Fruit fly (Drosophila melanogaster) whole organism, wandering third instar larva: ENCODE data around the gene tal-1A.
A peak's percentile ranks its signal among the peaks of the same experiment; 100 is the strongest.

ENCODE experiments used
- Abd-B ChIP-seq: fragments of >200 bp; optimal IDR thresholded peaks from 2 replicates; lab custom pipeline; 2017; ENCODE audit warnings: missing biosample characterization, missing genetic modification characterization
- CG32264 ChIP-seq: fragments of 200-800 bp; sonication (Bioruptor generic); optimal IDR thresholded peaks from 2 replicates; lab custom pipeline; 2016; ENCODE audit warnings: missing biosample characterization, missing genetic modification characterization
- CG9705 ChIP-seq: fragments of 200-800 bp; sonication (Bioruptor generic); optimal IDR thresholded peaks from 2 replicates; lab custom pipeline; 2018; ENCODE audit warnings: missing biosample characterization, mild to moderate bottlenecking, missing genetic modification characterization
- CrebA ChIP-seq: fragments of 200-800 bp; sonication (Bioruptor generic); optimal IDR thresholded peaks from 2 replicates; lab custom pipeline; 2016; ENCODE audit warnings: missing biosample characterization, mild to moderate bottlenecking, missing genetic modification characterization, borderline replicate concordance
- Dfd ChIP-seq: fragments of >200 bp; optimal IDR thresholded peaks from 2 replicates; lab custom pipeline; 2017; ENCODE audit warnings: missing biosample characterization, missing genetic modification characterization
- Dif ChIP-seq: fragments of 200-275, 200-300 bp; sonication (Bioruptor generic); optimal IDR thresholded peaks from 2 replicates; lab custom pipeline; 2018; ENCODE audit warnings: missing biosample characterization, missing genetic modification characterization; ENCODE audit not compliant: partially characterized antibody
- GATAd ChIP-seq: sonication (Bioruptor generic); optimal IDR thresholded peaks from 2 replicates; lab custom pipeline; 2016; ENCODE audit warnings: missing biosample characterization, missing genetic modification characterization
- HLH106 ChIP-seq: fragments of 200-800 bp; optimal IDR thresholded peaks from 3 replicates; lab custom pipeline; 2019; ENCODE audit warnings: missing biosample characterization, mild to moderate bottlenecking, missing genetic modification characterization, moderate library complexity
- Hnf4 ChIP-seq: fragments of 200-800 bp; sonication (Bioruptor generic); optimal IDR thresholded peaks from 2 replicates; lab custom pipeline; 2016; ENCODE audit warnings: missing biosample characterization, mild to moderate bottlenecking, missing genetic modification characterization
- Hr78 ChIP-seq: fragments of >200 bp; optimal IDR thresholded peaks from 2 replicates; lab custom pipeline; 2017; ENCODE audit warnings: missing biosample characterization, missing genetic modification characterization
- Jra ChIP-seq: sonication (Bioruptor generic); optimal IDR thresholded peaks from 2 replicates; lab custom pipeline; 2016; ENCODE audit warnings: missing biosample characterization, missing genetic modification characterization
- Myc ChIP-seq: fragments of >200 bp; optimal IDR thresholded peaks from 2 replicates; lab custom pipeline; 2017
- N ChIP-seq: fragments of >200 bp; optimal IDR thresholded peaks from 2 replicates; lab custom pipeline; 2018; ENCODE audit warnings: missing biosample characterization, missing external identifiers, missing genetic modification characterization
- OdsH ChIP-seq: fragments of 200-800 bp; sonication (Bioruptor generic); optimal IDR thresholded peaks from 2 replicates; lab custom pipeline; 2016; ENCODE audit warnings: missing biosample characterization, mild to moderate bottlenecking, missing genetic modification characterization
- Sp1 ChIP-seq: fragments of 200-800 bp; sonication (Bioruptor generic); optimal IDR thresholded peaks from 3 replicates; lab custom pipeline; 2019; ENCODE audit warnings: missing biosample characterization, mild to moderate bottlenecking, missing genetic modification characterization, moderate library complexity
- Vsx2 ChIP-seq: fragments of 200-300, 225-300 bp; sonication (Bioruptor generic); optimal IDR thresholded peaks from 2 replicates; lab custom pipeline; 2018; ENCODE audit warnings: missing biosample characterization, missing genetic modification characterization; ENCODE audit not compliant: partially characterized antibody
- br ChIP-seq: fragments of 200-800 bp; sonication (Bioruptor generic); optimal IDR thresholded peaks from 2 replicates; lab custom pipeline; 2016; ENCODE audit warnings: missing biosample characterization, missing genetic modification characterization
- dl ChIP-seq, 2 experiments: fragments of 175-275, 200-275 bp in 1 of 2; fragments of 200-275 bp in 1 of 2; sonication (Bioruptor generic); optimal IDR thresholded peaks; lab custom pipeline; 2018; ENCODE audit warnings: mild to moderate bottlenecking in 2 of 2, missing biosample characterization in 2 of 2, missing genetic modification characterization in 2 of 2, moderate library complexity in 2 of 2; ENCODE audit not compliant: partially characterized antibody in 2 of 2, insufficient read depth in 1 of 2
- dmrt93B ChIP-seq: fragments of 200-800 bp; sonication (Bioruptor generic); optimal IDR thresholded peaks from 2 replicates; lab custom pipeline; 2018; ENCODE audit warnings: missing biosample characterization, mild to moderate bottlenecking, missing genetic modification characterization
- dsf ChIP-seq: sonication (Bioruptor generic); optimal IDR thresholded peaks from 2 replicates; lab custom pipeline; 2016; ENCODE audit warnings: missing biosample characterization, missing genetic modification characterization, borderline replicate concordance
- ey ChIP-seq: fragments of 200-800 bp; sonication (Bioruptor generic); optimal IDR thresholded peaks from 2 replicates; lab custom pipeline; 2016; ENCODE audit warnings: missing biosample characterization, missing genetic modification characterization
- foxo ChIP-seq, 2 experiments: fragments of 200-800 bp; sonication (Bioruptor generic); optimal IDR thresholded peaks; 2 replicates in 1 of 2; 3 replicates in 1 of 2; lab custom pipeline; 2016 to 2017; ENCODE audit warnings: missing biosample characterization in 2 of 2, missing genetic modification characterization in 2 of 2
- fru ChIP-seq: fragments of 200-800 bp; sonication (Bioruptor generic); optimal IDR thresholded peaks from 3 replicates; lab custom pipeline; 2016; ENCODE audit warnings: missing biosample characterization, mild to moderate bottlenecking, missing genetic modification characterization
- h ChIP-seq: fragments of 200-800 bp; sonication (Bioruptor generic); optimal IDR thresholded peaks from 3 replicates; lab custom pipeline; 2016; ENCODE audit warnings: missing biosample characterization, mild to moderate bottlenecking, missing genetic modification characterization
- jim ChIP-seq: fragments of 175-275, 200-325 bp; sonication (Bioruptor generic); optimal IDR thresholded peaks from 2 replicates; lab custom pipeline; 2016; ENCODE audit warnings: missing biosample characterization, mild to moderate bottlenecking, missing genetic modification characterization
- lola ChIP-seq: fragments of >200 bp; optimal IDR thresholded peaks from 2 replicates; lab custom pipeline; 2017; ENCODE audit warnings: missing biosample characterization, missing genetic modification characterization
- pan ChIP-seq: fragments of >200 bp; optimal IDR thresholded peaks from 2 replicates; lab custom pipeline; 2017
- psq ChIP-seq: fragments of 200-800 bp; sonication (Bioruptor generic); optimal IDR thresholded peaks from 3 replicates; lab custom pipeline; 2017; ENCODE audit warnings: missing biosample characterization, mild to moderate bottlenecking, missing genetic modification characterization, moderate library complexity
- rgr ChIP-seq: fragments of 200-800 bp; sonication (Bioruptor generic); optimal IDR thresholded peaks from 3 replicates; lab custom pipeline; 2016; ENCODE audit warnings: missing biosample characterization, mild to moderate bottlenecking, missing genetic modification characterization
- sage ChIP-seq: fragments of 200-800 bp; sonication (Bioruptor generic); optimal IDR thresholded peaks from 2 replicates; lab custom pipeline; 2016; ENCODE audit warnings: missing biosample characterization, mild to moderate bottlenecking, missing genetic modification characterization
- woc ChIP-seq: sonication (Bioruptor generic); optimal IDR thresholded peaks from 2 replicates; lab custom pipeline; 2016; ENCODE audit warnings: missing biosample characterization, mild to moderate bottlenecking, missing genetic modification characterization

tal-1A gene

DNA sequence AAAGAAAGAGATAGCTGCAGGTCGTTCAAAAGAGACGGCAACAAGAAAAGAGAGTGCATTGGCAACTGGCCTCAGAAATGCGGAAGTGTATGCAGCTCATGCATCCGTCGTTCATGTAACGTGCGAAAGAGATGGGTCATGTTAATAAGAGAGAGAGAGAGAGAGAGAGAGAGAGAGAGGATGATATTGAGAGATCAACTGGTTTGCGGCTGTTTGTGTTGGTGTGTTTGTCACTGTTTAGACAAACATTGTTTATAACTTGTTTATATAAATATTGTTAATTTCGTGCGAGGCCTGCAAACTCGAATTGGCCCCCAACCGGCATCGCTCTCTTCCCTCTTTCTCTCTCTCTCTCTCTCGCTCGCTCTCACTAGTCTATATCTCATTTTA lies 18.2 kb upstream of the tal-1A start:
- peak; percentile 60 for TF ChIP-seq Dif (GFP tag; lab: Kevin White, UChicago)
- no peak for TF ChIP-seq GATAd (GFP tag; lab: Kevin White, UChicago)
- peak in 1 of 2 experiments; percentile 44 for TF ChIP-seq dl (GFP tag; optimal IDR thresholded peaks at IDR 0.05; lab: Kevin White, UChicago; ENCODE audit: insufficient read depth in 1 of 2, partially characterized antibody in 2 of 2)
- TF ChIP-seq Vsx2 (GFP tag; lab: Kevin White, UChicago): peak; percentile 36
- peak; percentile 19 for TF ChIP-seq fru (GFP tag; lab: Kevin White, UChicago)

DNA sequence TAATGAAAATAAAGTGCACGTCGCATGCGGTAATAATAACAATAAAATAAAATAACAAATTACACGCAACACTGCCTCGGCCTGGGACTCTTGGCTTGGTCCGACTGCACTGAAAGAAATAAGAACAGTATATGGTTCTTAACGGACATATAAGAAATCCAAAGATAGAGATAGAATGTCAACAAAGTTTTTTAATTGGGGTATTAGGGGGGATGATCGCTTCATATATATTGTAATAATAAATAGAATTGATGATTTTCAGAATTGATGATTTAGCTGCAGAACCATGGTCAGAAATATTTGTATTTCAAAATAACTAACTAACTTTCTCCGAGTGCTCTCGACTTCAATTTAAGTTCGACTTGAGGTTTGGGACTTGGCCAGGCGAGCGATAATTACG lies 16.8 kb upstream of the tal-1A start:
- no peak for TF ChIP-seq CG9705 (GFP tag; lab: Kevin White, UChicago)
- no peak for TF ChIP-seq Myc (lab: Kevin White, UChicago)
- no peak for TF ChIP-seq dl (GFP tag; optimal IDR thresholded peaks at IDR 0.05; lab: Kevin White, UChicago; ENCODE audit: insufficient read depth in 1 of 2, partially characterized antibody in 2 of 2)
- no peak for TF ChIP-seq jim (GFP tag; lab: Kevin White, UChicago)
- no peak for TF ChIP-seq Abd-B (GFP tag; lab: Kevin White, UChicago)
- TF ChIP-seq br (GFP tag; lab: Kevin White, UChicago): peak; percentile 10
- TF ChIP-seq Dfd (GFP tag; lab: Kevin White, UChicago): no peak
- peak; percentile 14 for TF ChIP-seq OdsH
- no peak for TF ChIP-seq woc (GFP tag; lab: Kevin White, UChicago)
- peak; percentile 27 for TF ChIP-seq dmrt93B (GFP tag; lab: Kevin White, UChicago)
- no peak for TF ChIP-seq N
- TF ChIP-seq Jra (GFP tag; lab: Kevin White, UChicago): no peak
- peak; percentile 63 for TF ChIP-seq Sp1 (GFP tag; lab: Kevin White, UChicago)
- TF ChIP-seq psq: peak; percentile 34
- TF ChIP-seq rgr (GFP tag; lab: Kevin White, UChicago): no peak
- no peak for TF ChIP-seq CrebA (GFP tag; lab: Kevin White, UChicago)
- no peak for TF ChIP-seq dsf
- no peak for TF ChIP-seq CG32264
- TF ChIP-seq Hnf4 (GFP tag; lab: Kevin White, UChicago): no peak
- peak in 1 of 2 experiments; percentile 69 for TF ChIP-seq foxo (GFP tag; optimal IDR thresholded peaks at IDR 0.05; lab: Kevin White, UChicago)
- no peak for TF ChIP-seq sage (GFP tag; lab: Kevin White, UChicago)
- peak; percentile 6 for TF ChIP-seq ey (GFP tag; lab: Kevin White, UChicago)
- no peak for TF ChIP-seq Hr78
- peak; percentile 52 for TF ChIP-seq h
- TF ChIP-seq fru (GFP tag; lab: Kevin White, UChicago): peak; percentile 66
- TF ChIP-seq GATAd (GFP tag; lab: Kevin White, UChicago): no peak
- peak; percentile 59 for TF ChIP-seq HLH106 (tag; lab: Kevin White, UChicago)

DNA sequence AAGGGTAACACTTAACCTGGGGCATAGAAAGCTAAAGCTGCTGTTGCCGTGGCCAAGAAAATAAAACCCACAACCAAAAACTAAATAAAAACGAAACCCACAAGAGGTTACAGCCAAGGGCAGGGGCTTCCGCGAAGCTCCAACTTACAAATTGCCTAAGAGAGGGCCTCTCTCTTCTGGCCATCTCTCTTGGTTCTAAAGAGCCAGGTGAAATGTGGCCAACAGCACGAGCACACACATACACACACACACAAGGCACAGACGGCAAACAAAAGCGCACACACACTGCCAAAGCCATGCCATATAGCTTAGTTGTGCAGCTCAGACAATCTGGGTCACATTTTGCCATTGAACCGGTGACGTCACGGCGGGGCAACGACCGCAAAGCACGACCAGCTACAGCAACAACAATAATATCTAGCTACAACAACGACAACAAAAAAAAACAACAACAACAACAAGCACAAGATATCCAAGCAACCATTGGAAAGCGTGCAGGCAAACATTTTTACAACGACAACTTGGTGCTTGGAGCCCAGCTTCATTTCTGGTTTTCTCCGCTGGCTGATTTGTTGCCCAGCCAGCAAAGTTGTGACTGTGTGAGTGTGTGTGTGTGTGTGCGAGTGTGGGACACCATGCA lies 16.2 kb upstream of the tal-1A start:
- no peak for TF ChIP-seq Abd-B (GFP tag; lab: Kevin White, UChicago)
- no peak for TF ChIP-seq sage (GFP tag; lab: Kevin White, UChicago)
- TF ChIP-seq HLH106 (tag; lab: Kevin White, UChicago): no peak
- TF ChIP-seq pan (lab: Kevin White, UChicago): no peak
- TF ChIP-seq lola (GFP tag; lab: Kevin White, UChicago): no peak
- TF ChIP-seq Sp1 (GFP tag; lab: Kevin White, UChicago): no peak

DNA sequence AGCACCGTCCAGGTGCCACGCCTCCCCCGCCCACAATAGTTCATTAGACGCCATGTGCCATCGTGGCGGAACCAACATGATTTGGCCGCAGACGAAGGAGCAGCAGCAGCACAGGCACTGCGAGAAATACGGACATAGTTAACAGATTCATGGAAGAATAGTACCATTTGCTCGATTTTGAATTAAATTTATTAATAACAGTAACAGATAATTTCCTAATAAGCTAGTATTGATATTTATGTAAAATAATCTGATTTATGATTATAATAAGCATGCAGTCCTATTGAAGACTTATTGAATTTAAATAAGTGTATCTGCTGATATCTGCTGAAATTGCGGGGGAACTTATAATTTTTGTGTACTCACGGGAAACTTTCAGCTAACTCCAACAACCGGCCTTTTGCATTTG lies 15.6 kb upstream of the tal-1A start:
- TF ChIP-seq pan (lab: Kevin White, UChicago) (no peak), Jra (GFP tag; lab: Kevin White, UChicago) (no peak), CG32264 (no peak), dl (GFP tag; optimal IDR thresholded peaks at IDR 0.05; lab: Kevin White, UChicago; ENCODE audit: insufficient read depth in 1 of 2, partially characterized antibody in 2 of 2) (no peak), Dfd (GFP tag; lab: Kevin White, UChicago) (no peak), foxo (GFP tag; optimal IDR thresholded peaks at IDR 0.05; lab: Kevin White, UChicago) (no peak), fru (GFP tag; lab: Kevin White, UChicago) (no peak), N (no peak), jim (GFP tag; lab: Kevin White, UChicago) (no peak)
